Worm (Caenorhabditis elegans) whole organism, L2 larva: ENCODE measurements around the gene slc-25A29.
A peak's percentile ranks its signal among the peaks of the same experiment; 100 is the strongest.

Experiments used
- C34F6.9 ChIP-seq: fragments of 150-350 bp; optimal IDR thresholded peaks from 2 replicates; lab custom pipeline; 2014; ENCODE audit warnings: missing biosample characterization, missing genetic modification characterization
- F13H6.1 ChIP-seq: sonication (generic microtip); optimal IDR thresholded peaks from 2 replicates; lab custom pipeline; 2016; ENCODE audit warnings: missing genetic modification characterization, missing compliant biosample characterization
- Y55F3AM.14 ChIP-seq: fragments of 200-800 bp; sonication (Bioruptor generic); optimal IDR thresholded peaks from 2 replicates; lab custom pipeline; 2018; ENCODE audit warnings: mild to moderate bottlenecking, missing genetic modification characterization, missing compliant biosample characterization
- alr-1 ChIP-seq: fragments of 150-350 bp; optimal IDR thresholded peaks from 2 replicates; lab custom pipeline; 2014; ENCODE audit warnings: missing biosample characterization, missing genetic modification characterization
- aly-2 ChIP-seq: fragments of 150-350 bp; optimal IDR thresholded peaks from 2 replicates; lab custom pipeline; 2014; ENCODE audit warnings: missing biosample characterization, missing genetic modification characterization
- ama-1 ChIP-seq: fragments of 150-350 bp; optimal IDR thresholded peaks from 2 replicates; lab custom pipeline; 2018; ENCODE audit warnings: inconsistent platforms
- blmp-1 ChIP-seq: sonication (generic microtip); optimal IDR thresholded peaks from 2 replicates; lab custom pipeline; 2017; ENCODE audit warnings: missing genetic modification characterization, mild to moderate bottlenecking, missing compliant biosample characterization, antibody characterized with exemption, moderate library complexity; ENCODE audit not compliant: insufficient read depth
- crh-2 ChIP-seq: sonication (generic microtip); optimal IDR thresholded peaks from 2 replicates; lab custom pipeline; 2017; ENCODE audit warnings: missing biosample characterization, missing genetic modification characterization
- dmd-4 ChIP-seq: sonication (generic microtip); optimal IDR thresholded peaks from 2 replicates; lab custom pipeline; 2017; ENCODE audit warnings: missing biosample characterization, missing genetic modification characterization
- elt-1 ChIP-seq: fragments of 150-350 bp; optimal IDR thresholded peaks from 2 replicates; lab custom pipeline; 2014; ENCODE audit warnings: missing biosample characterization, missing genetic modification characterization
- elt-3 ChIP-seq: sonication (generic microtip); optimal IDR thresholded peaks from 2 replicates; lab custom pipeline; 2017; ENCODE audit warnings: missing biosample characterization, missing genetic modification characterization
- fos-1 ChIP-seq: fragments of 150-350 bp; optimal IDR thresholded peaks from 2 replicates; lab custom pipeline; 2014; ENCODE audit warnings: missing biosample characterization, missing genetic modification characterization
- gmeb-1 ChIP-seq: fragments of 150-350 bp; optimal IDR thresholded peaks from 2 replicates; lab custom pipeline; 2014; ENCODE audit warnings: missing biosample characterization, missing genetic modification characterization
- lin-11 ChIP-seq: fragments of 150-350 bp; sonication (generic microtip); optimal IDR thresholded peaks from 2 replicates; lab custom pipeline; 2014; ENCODE audit warnings: missing biosample characterization, missing genetic modification characterization, inconsistent platforms, mixed read lengths
- lin-13 ChIP-seq: fragments of 150-350 bp; optimal IDR thresholded peaks from 2 replicates; lab custom pipeline; 2014; ENCODE audit warnings: missing biosample characterization, missing genetic modification reagents, missing genetic modification characterization
- lin-39 ChIP-seq: fragments of 150-350 bp; optimal IDR thresholded peaks from 2 replicates; lab custom pipeline; 2014; ENCODE audit warnings: missing biosample characterization, missing genetic modification reagents, missing genetic modification characterization
- lsy-2 ChIP-seq, 2 experiments: fragments of 150-350 bp in 1 of 2; sonication (generic microtip) in 1 of 2; optimal IDR thresholded peaks; 2 replicates each; lab custom pipeline; 2014 to 2017; ENCODE audit warnings: missing biosample characterization in 2 of 2, missing genetic modification characterization in 2 of 2
- mab-5 ChIP-seq: fragments of 150-350 bp; optimal IDR thresholded peaks from 2 replicates; lab custom pipeline; 2014; ENCODE audit warnings: missing biosample characterization, missing genetic modification characterization
- mbf-1 ChIP-seq: sonication (generic microtip); optimal IDR thresholded peaks from 2 replicates; lab custom pipeline; 2017; ENCODE audit warnings: missing biosample characterization, missing genetic modification characterization
- mdl-1 ChIP-seq, 2 experiments: fragments of 150-350 bp in 1 of 2; sonication (generic microtip) in 1 of 2; optimal IDR thresholded peaks; 2 replicates each; lab custom pipeline; 2017; ENCODE audit warnings: missing biosample characterization in 2 of 2, missing genetic modification characterization in 2 of 2
- nhr-10 ChIP-seq: sonication (generic microtip); optimal IDR thresholded peaks from 2 replicates; lab custom pipeline; 2017; ENCODE audit warnings: missing biosample characterization, missing genetic modification characterization
- nhr-11 ChIP-seq: fragments of 150-350 bp; optimal IDR thresholded peaks from 2 replicates; lab custom pipeline; 2014; ENCODE audit warnings: missing biosample characterization, missing genetic modification characterization
- nhr-129 ChIP-seq: fragments of 150-350 bp; optimal IDR thresholded peaks from 2 replicates; lab custom pipeline; 2014; ENCODE audit warnings: missing biosample characterization, missing genetic modification characterization
- nhr-21 ChIP-seq: fragments of 150-350 bp; optimal IDR thresholded peaks from 2 replicates; lab custom pipeline; 2014; ENCODE audit warnings: missing biosample characterization, missing genetic modification characterization
- nhr-237 ChIP-seq: fragments of 150-350 bp; optimal IDR thresholded peaks from 2 replicates; lab custom pipeline; 2014; ENCODE audit warnings: missing biosample characterization, missing genetic modification characterization
- nhr-25 ChIP-seq: fragments of 150-350 bp; sonication (generic microtip); optimal IDR thresholded peaks from 3 replicates; lab custom pipeline; 2014; ENCODE audit warnings: missing biosample characterization, missing genetic modification characterization
- nhr-6 ChIP-seq: fragments of 150-350 bp; optimal IDR thresholded peaks from 2 replicates; lab custom pipeline; 2014; ENCODE audit warnings: missing biosample characterization, missing genetic modification characterization
- peb-1 ChIP-seq: fragments of 150-350 bp; optimal IDR thresholded peaks from 2 replicates; lab custom pipeline; 2014; ENCODE audit warnings: missing biosample characterization, missing genetic modification characterization
- skn-1 ChIP-seq: sonication (generic microtip); optimal IDR thresholded peaks from 2 replicates; lab custom pipeline; 2017; ENCODE audit warnings: missing biosample characterization, missing genetic modification characterization
- sma-3 ChIP-seq: sonication (generic microtip); optimal IDR thresholded peaks from 2 replicates; lab custom pipeline; 2016; ENCODE audit warnings: missing genetic modification reagents, missing genetic modification characterization, missing compliant biosample characterization
- sma-9 ChIP-seq, 2 experiments: fragments of 150-350 bp in 1 of 2; sonication (generic microtip) in 1 of 2; optimal IDR thresholded peaks; 2 replicates each; lab custom pipeline; 2014 to 2016; ENCODE audit warnings: missing genetic modification characterization in 2 of 2, mild to moderate bottlenecking in 1 of 2, missing biosample characterization in 1 of 2, missing compliant biosample characterization in 1 of 2, missing genetic modification reagents in 1 of 2, moderate library complexity in 1 of 2
- snpc-4 ChIP-seq: fragments of 150-350 bp; optimal IDR thresholded peaks from 2 replicates; lab custom pipeline; 2014; ENCODE audit warnings: missing biosample characterization, missing genetic modification characterization
- unc-55 ChIP-seq: fragments of 150-350 bp; sonication (generic microtip); optimal IDR thresholded peaks from 3 replicates; lab custom pipeline; 2014; ENCODE audit warnings: missing biosample characterization, missing genetic modification reagents, missing genetic modification characterization
- unc-62 ChIP-seq: fragments of 150-350 bp; optimal IDR thresholded peaks from 2 replicates; lab custom pipeline; 2014; ENCODE audit warnings: missing biosample characterization, missing genetic modification reagents, missing genetic modification characterization
- zag-1 ChIP-seq: fragments of 150-350 bp; optimal IDR thresholded peaks from 2 replicates; lab custom pipeline; 2014; ENCODE audit warnings: missing biosample characterization, missing genetic modification characterization
- ztf-11 ChIP-seq: sonication (generic microtip); optimal IDR thresholded peaks from 2 replicates; lab custom pipeline; 2017; ENCODE audit warnings: missing biosample characterization, missing genetic modification characterization

slc-25A29 gene

DNA sequence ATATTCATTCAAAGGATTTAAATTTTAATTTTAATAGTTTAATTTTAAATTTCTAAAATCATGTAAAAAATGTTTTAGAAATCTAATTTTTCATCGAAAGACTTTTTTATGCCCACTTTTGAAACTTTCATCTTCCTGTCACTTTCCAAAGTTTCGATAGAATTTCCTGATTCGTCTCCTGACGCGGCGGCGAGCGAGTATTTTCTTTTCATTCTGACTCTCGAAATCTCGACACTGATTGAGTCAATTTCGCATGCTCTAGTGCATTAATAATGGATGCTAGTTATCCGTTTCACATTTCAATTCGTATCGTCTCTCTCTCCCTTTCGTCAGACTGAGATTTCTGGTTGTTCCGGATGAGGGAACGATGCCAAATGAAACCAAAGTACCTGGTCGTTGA, 9.2 kb downstream of the slc-25A29 start:
- no peak for TF ChIP-seq blmp-1 (tag; lab: Kevin White, UChicago)
- no peak for TF ChIP-seq sma-3 (GFP tag; lab: Kevin White, UChicago)
- TF ChIP-seq mab-5 (tag; lab: Kevin White, UChicago) = no peak
- no peak for TF ChIP-seq fos-1
- no peak for TF ChIP-seq mdl-1 (tag; optimal IDR thresholded peaks at IDR 0.05; lab: Kevin White, UChicago)
- TF ChIP-seq elt-3 (tag; lab: Kevin White, UChicago) = no peak
- no peak for TF ChIP-seq ztf-11 (tag; lab: Kevin White, UChicago)
- TF ChIP-seq nhr-25 (tag; lab: Kevin White, UChicago) = no peak
- no peak for TF ChIP-seq nhr-11
- no peak for TF ChIP-seq nhr-21 (tag; lab: Kevin White, UChicago)
- no peak for TF ChIP-seq aly-2 (tag; lab: Kevin White, UChicago)
- no peak for TF ChIP-seq lin-39 (tag; lab: Kevin White, UChicago)

DNA sequence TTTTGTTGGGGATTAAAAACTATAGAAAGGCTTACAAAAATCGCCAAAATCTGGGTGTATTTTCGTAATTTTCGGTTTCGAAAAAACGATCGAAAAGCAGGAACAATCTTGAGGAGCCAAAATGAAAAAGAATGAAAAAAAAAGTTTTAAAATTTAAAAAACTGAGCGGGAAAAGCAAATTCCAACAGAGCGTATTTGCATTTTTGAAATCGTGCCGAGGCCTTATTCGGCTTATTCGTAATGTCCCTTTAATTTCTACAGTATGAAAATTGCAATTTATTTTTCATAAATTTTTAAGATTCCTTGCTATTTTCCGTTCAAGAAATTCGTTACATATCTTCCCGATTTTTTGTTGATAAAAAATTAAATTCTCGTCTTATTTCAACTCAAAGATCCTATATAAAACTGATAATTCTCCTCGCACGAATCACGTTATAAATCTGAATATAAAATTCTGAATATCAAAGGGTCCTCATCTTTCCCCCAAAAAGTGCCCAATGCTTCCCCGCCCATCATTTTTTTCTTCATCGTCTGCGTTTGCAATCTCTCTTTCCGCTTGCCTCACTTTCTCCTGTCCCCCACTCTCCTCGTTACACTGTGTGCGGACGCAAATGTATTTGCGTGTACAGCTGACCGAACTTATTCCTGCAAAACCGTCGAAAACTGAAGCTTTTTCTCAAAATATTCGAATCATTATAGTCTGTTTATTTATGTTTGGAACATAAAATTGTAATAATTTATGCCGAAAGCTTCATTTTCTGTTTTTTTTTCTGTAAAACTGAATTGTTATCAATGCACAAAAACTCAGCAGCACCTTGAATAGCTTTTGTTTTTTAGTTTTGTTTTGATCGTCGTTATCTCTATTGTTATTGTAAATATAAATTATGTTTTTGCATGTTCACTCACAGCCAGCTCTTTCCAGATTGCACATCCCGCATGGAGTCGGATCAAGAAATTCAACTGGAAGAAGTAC, 11.9 kb downstream of the slc-25A29 start, which contains the start of the genes rfc-1 and pmp-3:
rfc-1 (minus strand) TSS at position 163 of the 973 bp plus-strand sequence.
pmp-3 (plus strand) TSS at position 923 of the 973 bp plus-strand sequence.
- TF ChIP-seq C34F6.9 (tag; lab: Kevin White, UChicago) = peak; percentile 39
- peak; percentile 51 for TF ChIP-seq unc-55 (GFP tag; lab: Kevin White, UChicago)
- TF ChIP-seq nhr-25 (tag; lab: Kevin White, UChicago) = peak; percentile 13
- peak; percentile 10 for TF ChIP-seq F13H6.1 (tag; lab: Kevin White, UChicago)
- TF ChIP-seq lin-11 = no peak
- no peak for TF ChIP-seq unc-62 (GFP tag; lab: Kevin White, UChicago)
- no peak for TF ChIP-seq mbf-1 (tag; lab: Kevin White, UChicago)
- no peak for TF ChIP-seq nhr-10 (tag; lab: Kevin White, UChicago)
- peak; percentile 84 for TF ChIP-seq gmeb-1 (tag; lab: Kevin White, UChicago)
- TF ChIP-seq blmp-1 (tag; lab: Kevin White, UChicago) = peak; percentile 52
- TF ChIP-seq nhr-129 (tag; lab: Kevin White, UChicago) = peak; percentile 16
- no peak for TF ChIP-seq snpc-4 (tag; lab: Kevin White, UChicago)
- TF ChIP-seq skn-1 (tag; lab: Kevin White, UChicago) = peak; percentile 2
- no peak for TF ChIP-seq nhr-6 (tag; lab: Kevin White, UChicago)
- TF ChIP-seq Y55F3AM.14 = no peak
- no peak for TF ChIP-seq zag-1
- TF ChIP-seq fos-1 = peak; percentile 21

DNA sequence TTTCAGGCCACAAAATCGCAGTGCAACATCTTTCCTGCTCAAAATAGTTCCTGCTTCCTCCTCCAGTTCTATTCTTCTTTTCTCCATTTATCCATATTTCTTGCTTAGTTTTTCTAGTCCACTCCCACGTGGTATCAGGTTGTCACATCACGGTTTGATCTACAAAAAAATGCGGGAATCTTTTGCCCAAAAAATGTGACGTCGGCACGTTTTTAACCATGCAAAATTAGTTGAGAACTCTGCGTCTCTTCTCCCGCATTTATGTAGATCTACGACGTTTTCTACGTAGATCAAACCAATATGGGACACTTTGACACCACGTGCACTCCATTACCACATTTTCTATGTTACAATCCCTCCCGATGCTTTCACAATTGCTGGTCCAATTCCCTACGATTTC, 16.0 kb downstream of the slc-25A29 start:
- no peak for TF ChIP-seq lin-39 (tag; lab: Kevin White, UChicago)
- TF ChIP-seq elt-1 (tag; lab: Kevin White, UChicago) = no peak
- TF ChIP-seq lsy-2 (tag; optimal IDR thresholded peaks at IDR 0.05; lab: Kevin White, UChicago) = no peak
- TF ChIP-seq nhr-6 (tag; lab: Kevin White, UChicago) = no peak
- TF ChIP-seq nhr-237 (tag; lab: Kevin White, UChicago) = no peak
- no peak for TF ChIP-seq dmd-4 (tag; lab: Kevin White, UChicago)
- TF ChIP-seq mab-5 (tag; lab: Kevin White, UChicago) = no peak
- TF ChIP-seq peb-1 (tag; lab: Kevin White, UChicago) = no peak

DNA sequence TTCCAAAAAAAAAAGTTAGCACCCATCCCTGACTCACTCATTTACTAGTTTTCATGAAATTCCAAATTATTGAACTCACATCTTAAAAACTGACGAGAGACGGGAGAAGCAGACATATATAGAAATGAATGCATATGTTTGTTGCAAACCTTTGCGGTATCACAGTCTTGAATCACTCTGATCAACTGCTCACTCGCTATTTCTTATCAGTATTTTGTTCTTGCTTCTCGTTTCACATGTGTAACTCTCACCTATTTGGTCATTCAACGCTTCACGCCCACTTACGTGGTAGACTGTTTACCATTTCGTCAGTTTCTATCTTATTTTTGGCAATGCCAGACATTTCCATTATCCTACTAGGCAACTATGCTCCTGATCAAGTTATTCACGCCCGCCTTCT, 17.2 kb downstream of the slc-25A29 start, which contains the start of gene C54G10.1:
C54G10.1 (plus strand) TSS at position 333 of the 400 bp plus-strand sequence.
- TF ChIP-seq gmeb-1 (tag; lab: Kevin White, UChicago) = peak; percentile 33
- TF ChIP-seq sma-9 (GFP tag; optimal IDR thresholded peaks at IDR 0.05; lab: Kevin White, UChicago) = peak; percentile 47
- TF ChIP-seq sma-9 (tag; optimal IDR thresholded peaks at IDR 0.05; lab: Kevin White, UChicago) = no peak
- no peak for TF ChIP-seq aly-2 (tag; lab: Kevin White, UChicago)
- TF ChIP-seq lin-39 (tag; lab: Kevin White, UChicago) = no peak
- no peak for TF ChIP-seq elt-3 (tag; lab: Kevin White, UChicago)
- TF ChIP-seq fos-1 = peak; percentile 97
- no peak for TF ChIP-seq alr-1 (tag; lab: Kevin White, UChicago)
- no peak for TF ChIP-seq nhr-11
- no peak for TF ChIP-seq lin-13
- TF ChIP-seq skn-1 (tag; lab: Kevin White, UChicago) = peak; percentile 22
- peak; percentile 62 for TF ChIP-seq crh-2 (tag; lab: Kevin White, UChicago)
- TF ChIP-seq peb-1 (tag; lab: Kevin White, UChicago) = no peak
- TF ChIP-seq ama-1 (lab: Kevin White, UChicago) = no peak
- no peak for TF ChIP-seq mdl-1 (tag; optimal IDR thresholded peaks at IDR 0.05; lab: Kevin White, UChicago)
